Fruit fly (Drosophila melanogaster): ENCODE measurements around the gene CG5070.

DNA sequence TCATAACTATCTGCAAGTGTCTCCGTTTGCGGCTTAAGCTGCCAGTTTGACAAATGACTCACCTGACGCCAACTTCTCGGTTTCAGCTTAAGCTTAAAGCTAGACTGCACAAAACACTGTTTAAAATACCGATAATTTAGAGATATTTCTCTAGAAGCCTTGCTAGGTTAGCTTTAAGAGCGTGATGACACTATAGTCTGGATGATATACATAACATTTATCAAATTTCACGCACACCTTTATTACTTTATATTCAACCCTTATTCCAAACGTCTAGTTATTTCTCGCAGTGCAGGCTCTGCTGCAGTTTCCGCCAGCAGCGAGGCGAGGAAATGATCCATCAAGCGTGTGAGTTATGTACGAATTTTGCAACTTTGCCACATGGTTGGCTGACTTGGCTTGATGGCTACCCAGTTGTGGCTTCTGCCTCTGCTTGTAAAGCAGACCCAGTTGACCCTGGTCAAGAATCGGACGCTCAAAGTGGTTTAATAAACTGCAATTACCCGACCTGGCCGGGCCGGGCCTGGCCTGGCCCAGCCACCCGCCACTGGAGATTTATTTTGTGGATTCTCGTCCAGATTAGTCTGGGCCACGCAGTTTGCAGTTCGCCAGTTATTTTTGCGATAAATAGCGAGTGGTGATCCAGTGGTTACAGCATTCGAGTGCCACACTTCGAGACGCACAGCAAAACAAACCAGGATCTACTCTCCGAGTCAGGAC is 15.5 kb downstream of the CG5070 start, which contains the start of gene CG12998:
- TF ChIP-seq CG8478 (optimal IDR thresholded peaks at IDR 0.05) (no peak), CTCF (optimal IDR thresholded peaks at IDR 0.05) (no peak)

All from S2 (cell line).